Fruit fly (Drosophila melanogaster) whole organism, adult: ENCODE data around the gene CG32453.

ENCODE experiments used
- CG12768 ChIP-seq: fragments of 200-800 bp; sonication (Bioruptor generic); optimal IDR thresholded peaks from 2 replicates; lab custom pipeline; 2017; ENCODE audit warnings: missing biosample characterization, missing genetic modification characterization, mild to moderate bottlenecking, moderate library complexity, missing genetic modification reagents
- CG33017 ChIP-seq: fragments of 200-800 bp; sonication (Bioruptor generic); optimal IDR thresholded peaks from 2 replicates; lab custom pipeline; 2018; ENCODE audit warnings: missing biosample characterization, mild to moderate bottlenecking, missing genetic modification characterization, moderate library complexity
- CG7101 ChIP-seq: fragments of 200-800 bp; sonication (Bioruptor generic); optimal IDR thresholded peaks from 2 replicates; lab custom pipeline; 2018; ENCODE audit warnings: missing biosample characterization, mild to moderate bottlenecking, missing genetic modification characterization, moderate library complexity
- Clk ChIP-seq: fragments of 200-800 bp; sonication (Bioruptor generic); optimal IDR thresholded peaks from 2 replicates; lab custom pipeline; 2017; ENCODE audit warnings: missing biosample characterization, missing genetic modification characterization
- cic ChIP-seq: fragments of 200-800 bp; sonication (Bioruptor generic); optimal IDR thresholded peaks from 2 replicates; lab custom pipeline; 2017; ENCODE audit warnings: missing biosample characterization, mild to moderate bottlenecking, missing genetic modification characterization, moderate library complexity

DNA sequence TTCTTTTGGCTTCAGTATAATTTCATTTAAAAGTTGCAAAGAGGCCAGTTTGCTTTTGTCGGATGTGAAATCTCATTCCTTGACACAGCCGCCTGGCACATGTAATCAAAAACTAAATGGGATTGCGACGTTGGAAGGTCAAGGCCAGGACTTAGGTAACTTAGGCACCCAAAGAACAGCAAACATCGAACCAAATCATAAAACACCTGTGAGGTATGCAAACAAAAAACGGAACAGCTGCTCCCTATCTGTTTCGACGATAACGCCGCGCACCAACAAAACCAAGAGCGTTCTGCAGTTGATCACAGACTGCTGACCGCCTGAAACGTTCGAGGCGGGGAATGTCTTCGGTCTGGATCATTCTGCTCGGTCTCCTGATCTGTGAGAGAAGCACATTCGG, 2.1 kb downstream of the CG32453 start, which contains the start of gene CG45116:
- no peak for TF ChIP-seq CG33017 (tag; lab: Kevin White, UChicago)
- no peak for TF ChIP-seq Clk (GFP tag; lab: Kevin White, UChicago)
- TF ChIP-seq CG12768 (GFP tag; lab: Kevin White, UChicago) = no peak
- TF ChIP-seq CG7101 (tag; lab: Kevin White, UChicago) = no peak
- no peak for TF ChIP-seq cic (GFP tag; lab: Kevin White, UChicago)
